Fruit fly (Drosophila melanogaster): Measurements from ENCODE around the gene Axs.

The Axs gene

DNA sequence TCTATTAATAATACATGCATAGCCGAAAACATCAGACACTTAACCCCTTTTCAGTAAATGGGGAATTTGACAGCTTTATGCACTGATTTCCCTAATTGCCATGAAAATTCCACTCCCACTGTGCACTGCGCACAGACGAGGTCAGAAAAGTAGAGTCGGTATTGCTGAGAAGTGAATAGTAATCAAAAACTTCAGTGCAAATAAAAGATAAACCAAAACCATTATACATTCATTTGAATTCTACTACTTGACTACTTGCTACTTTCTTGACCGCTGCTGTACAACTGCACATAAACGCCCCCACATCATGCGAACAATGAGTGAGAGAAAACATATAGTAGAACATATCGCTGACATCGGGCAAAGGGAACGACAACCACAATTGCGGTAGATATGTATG lies 7.7 kb upstream of the Axs start (continued):
- peak; percentile 74 for TF ChIP-seq CG30431 (GFP tag; optimal IDR thresholded peaks at IDR 0.05)
- peak; percentile 84 for TF ChIP-seq gcm (GFP tag; optimal IDR thresholded peaks at IDR 0.05)
- TF ChIP-seq CG15601 (tag; optimal IDR thresholded peaks at IDR 0.05) = peak; percentile 78
- TF ChIP-seq Bteb2 (GFP tag; optimal IDR thresholded peaks at IDR 0.05) = peak; percentile 67
- TF ChIP-seq Bgb (GFP tag; IDR thresholded peaks at IDR 0.05; ENCODE audit: partially characterized antibody) = no peak
- TF ChIP-seq CG11504 (tag; optimal IDR thresholded peaks at IDR 0.05) = peak; percentile 88
- TF ChIP-seq Rx (GFP tag; IDR thresholded peaks at IDR 0.05) = peak; percentile 89
- TF ChIP-seq CG18262 (tag; optimal IDR thresholded peaks at IDR 0.05) = peak; percentile 89
- TF ChIP-seq Fer1 (GFP tag; optimal IDR thresholded peaks at IDR 0.05) = peak; percentile 65
- TF ChIP-seq chinmo (GFP tag; IDR thresholded peaks at IDR 0.05; ENCODE audit: partially characterized antibody) = no peak
- peak; percentile 59; the same call in 2 of the 3 replicates for TF ChIP-seq CG11560 (tag; IDR thresholded peaks at IDR 0.05)
- TF ChIP-seq CG9817 (tag; optimal IDR thresholded peaks at IDR 0.05) = peak; percentile 71
- peak; percentile 89 for TF ChIP-seq ATbp (GFP tag; optimal IDR thresholded peaks at IDR 0.05)
- TF ChIP-seq Ptx1 (GFP tag; IDR thresholded peaks at IDR 0.05) = peak; percentile 89
- TF ChIP-seq CG4820 (GFP tag; optimal IDR thresholded peaks at IDR 0.05) = peak; percentile 87
- peak; percentile 65; the same call in 1 of the 2 replicates for TF ChIP-seq CG32767 (GFP tag; IDR thresholded peaks at IDR 0.05)
- TF ChIP-seq Six4 (GFP tag; optimal IDR thresholded peaks at IDR 0.05) = peak; percentile 82
- TF ChIP-seq Elba2 (GFP tag; optimal IDR thresholded peaks at IDR 0.05) = no peak
- peak; percentile 1 for TF ChIP-seq YL-1 (GFP tag; optimal IDR thresholded peaks at IDR 0.05)
- TF ChIP-seq Ets97D (GFP tag; optimal IDR thresholded peaks at IDR 0.05) = peak; percentile 57
- TF ChIP-seq Mes4 (GFP tag; optimal IDR thresholded peaks at IDR 0.05) = peak; percentile 86
- TF ChIP-seq Mad (GFP tag; optimal IDR thresholded peaks at IDR 0.05) = peak; percentile 78
- peak; percentile 71 for TF ChIP-seq Spps (tag; optimal IDR thresholded peaks at IDR 0.05)
- peak; percentile 91 for TF ChIP-seq unpg (GFP tag; optimal IDR thresholded peaks at IDR 0.05)
- no peak for TF ChIP-seq CG6765 (GFP tag; optimal IDR thresholded peaks at IDR 0.05)
- TF ChIP-seq CG14860 (GFP tag; IDR thresholded peaks at IDR 0.05; ENCODE audit: partially characterized antibody) = no peak
- TF ChIP-seq rib (GFP tag; IDR thresholded peaks at IDR 0.05) = peak; percentile 40; the same call in 1 of the 2 replicates
- peak; percentile 67 for TF ChIP-seq CG4404 (GFP tag; IDR thresholded peaks at IDR 0.05)
- no peak for TF ChIP-seq bigmax (GFP tag; optimal IDR thresholded peaks at IDR 0.05)
- TF ChIP-seq Gsc (GFP tag; IDR thresholded peaks at IDR 0.05) = peak; percentile 71
- TF ChIP-seq cg (GFP tag; optimal IDR thresholded peaks at IDR 0.05) = no peak
- TF ChIP-seq so (GFP tag; IDR thresholded peaks at IDR 0.05) = peak; percentile 86

DNA sequence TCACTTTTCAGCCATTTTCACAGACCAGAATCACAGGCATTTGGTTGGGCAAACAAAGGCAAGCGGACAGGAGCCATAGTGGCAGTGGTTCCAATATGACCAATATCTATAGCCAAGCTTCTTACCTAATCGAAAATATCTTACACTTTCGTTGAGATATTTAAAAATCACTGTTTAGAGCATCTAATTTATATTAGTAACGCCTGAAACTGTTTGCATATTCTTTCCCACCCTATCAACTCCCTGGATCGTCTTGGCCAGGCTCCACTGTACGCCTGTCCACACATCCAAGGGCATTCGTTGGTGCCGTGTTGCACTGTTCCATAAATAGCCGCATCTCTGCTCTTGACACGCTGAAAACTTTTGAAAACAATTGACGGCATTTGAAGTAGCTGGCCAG lies 6.8 kb upstream of the Axs start:
- peak; percentile 28 for TF ChIP-seq Blimp-1 (GFP tag; optimal IDR thresholded peaks at IDR 0.05)
- peak; percentile 25 for TF ChIP-seq CG13424 (tag; optimal IDR thresholded peaks at IDR 0.05)
- TF ChIP-seq Dad (GFP tag; optimal IDR thresholded peaks at IDR 0.05) = no peak
- peak; percentile 9 for TF ChIP-seq Antp (GFP tag; optimal IDR thresholded peaks at IDR 0.05)
- peak; percentile 55 for TF ChIP-seq H2.0 (GFP tag; IDR thresholded peaks at IDR 0.05)
- TF ChIP-seq CG7987 (GFP tag; optimal IDR thresholded peaks at IDR 0.05) = no peak
- TF ChIP-seq gem (tag; optimal IDR thresholded peaks at IDR 0.05) = peak; percentile 46
- peak in 1 of 2 experiments; percentile 28 for TF ChIP-seq chif (GFP tag; optimal IDR thresholded peaks at IDR 0.05)
- TF ChIP-seq so (GFP tag; IDR thresholded peaks at IDR 0.05) = 0 out of 3 replicates have a peak, but pooled peaks have one; percentile 38
- no peak for TF ChIP-seq crp (GFP tag; optimal IDR thresholded peaks at IDR 0.05)
- no peak; the same call in 1 of the 2 replicates for TF ChIP-seq CG11247 (GFP tag; IDR thresholded peaks at IDR 0.05)
- 0 out of 2 replicates have a peak, but pooled peaks have one; percentile 9 for TF ChIP-seq esg (GFP tag; conservative IDR thresholded peaks at IDR 0.05)
- TF ChIP-seq peb (GFP tag; IDR thresholded peaks at IDR 0.05) = 0 out of 2 replicates have a peak, but pooled peaks have one; percentile 32
- peak; percentile 42 for TF ChIP-seq Sox102F (GFP tag; optimal IDR thresholded peaks at IDR 0.05)
- no peak for TF ChIP-seq unc-4 (GFP tag; IDR thresholded peaks at IDR 0.05; ENCODE audit: partially characterized antibody)
- no peak for TF ChIP-seq onecut (GFP tag; IDR thresholded peaks at IDR 0.05)
- TF ChIP-seq CG31441 (GFP tag; IDR thresholded peaks at IDR 0.05) = peak; percentile 13; the same call in 1 of the 2 replicates
- TF ChIP-seq nmo (GFP tag; optimal IDR thresholded peaks at IDR 0.05) = peak; percentile 19
- 0 out of 2 replicates have a peak, but pooled peaks have one; percentile 21 for TF ChIP-seq stc (GFP tag; IDR thresholded peaks at IDR 0.05)
- peak; percentile 44; the same call in 1 of the 2 replicates for TF ChIP-seq HLH3B (GFP tag; IDR thresholded peaks at IDR 0.05)

Measured in whole organism, embryonic.